Worm (Caenorhabditis elegans) whole organism, young adult: ENCODE results near the gene sru-4.

ENCODE experiments used
- B0261.1 ChIP-seq: sonication (generic microtip); optimal IDR thresholded peaks from 2 replicates; lab custom pipeline; 2016; ENCODE audit warnings: mild to moderate bottlenecking, missing genetic modification characterization, moderate library complexity, missing compliant biosample characterization
- C17E4.6 ChIP-seq: fragments of 200-800 bp; sonication (Bioruptor generic); IDR thresholded peaks from 2 replicates; pipeline ENCODE4 v1.3.6; 2022; ENCODE audit warnings: missing genetic modification reagents, missing genetic modification characterization, missing compliant biosample characterization
- F22D6.2 ChIP-seq: sonication (generic microtip); optimal IDR thresholded peaks from 2 replicates; lab custom pipeline; 2016; ENCODE audit warnings: mild to moderate bottlenecking, missing genetic modification characterization, missing compliant biosample characterization
- F23B12.7 ChIP-seq: sonication (generic microtip); optimal IDR thresholded peaks from 2 replicates; lab custom pipeline; 2017; ENCODE audit warnings: missing genetic modification characterization, mild to moderate bottlenecking, missing compliant biosample characterization, antibody characterized with exemption, moderate library complexity; ENCODE audit not compliant: insufficient read depth
- F39B2.1 ChIP-seq: fragments of 200-800 bp; sonication (Bioruptor generic); IDR thresholded peaks from 2 replicates; pipeline ENCODE4 v1.3.6; 2022; ENCODE audit warnings: missing genetic modification reagents, missing genetic modification characterization, missing compliant biosample characterization
- K11D2.4 ChIP-seq: fragments of 200-800 bp; sonication (Bioruptor generic); IDR thresholded peaks from 2 replicates; pipeline ENCODE4 v1.3.6; 2022; ENCODE audit warnings: missing genetic modification reagents, missing genetic modification characterization, missing compliant biosample characterization
- T26A5.8 ChIP-seq: sonication (generic microtip); optimal IDR thresholded peaks from 2 replicates; lab custom pipeline; 2016; ENCODE audit warnings: missing genetic modification characterization, missing compliant biosample characterization
- Y67H2A.10 ChIP-seq: fragments of 200-800 bp; sonication (Bioruptor generic); conservative IDR thresholded peaks from 2 replicates; pipeline ENCODE4 v1.3.6; 2022; ENCODE audit warnings: missing genetic modification reagents, missing genetic modification characterization, missing compliant biosample characterization
- Y79H2A.3 ChIP-seq: fragments of 200-800 bp; sonication (Bioruptor generic); conservative IDR thresholded peaks from 2 replicates; pipeline ENCODE4 v1.3.6; 2022; ENCODE audit warnings: missing genetic modification reagents, missing genetic modification characterization, missing compliant biosample characterization
- athp-1 ChIP-seq: sonication (generic microtip); optimal IDR thresholded peaks from 2 replicates; lab custom pipeline; 2017; ENCODE audit warnings: mild to moderate bottlenecking, missing genetic modification characterization, missing compliant biosample characterization
- attf-3 ChIP-seq: fragments of 200-800 bp; sonication (Bioruptor generic); conservative IDR thresholded peaks from 2 replicates; pipeline ENCODE4 v1.3.6; 2022; ENCODE audit warnings: missing genetic modification reagents, missing genetic modification characterization, missing compliant biosample characterization
- ccch-3 ChIP-seq: fragments of 200-800 bp; sonication (Bioruptor generic); optimal IDR thresholded peaks from 2 replicates; lab custom pipeline; 2018; ENCODE audit warnings: mild to moderate bottlenecking, missing genetic modification characterization, missing compliant biosample characterization
- die-1 ChIP-seq: sonication (generic microtip); optimal IDR thresholded peaks from 2 replicates; lab custom pipeline; 2016; ENCODE audit warnings: missing genotype, mild to moderate bottlenecking, missing genetic modification characterization, missing compliant biosample characterization
- dpff-1 ChIP-seq: sonication (generic microtip); optimal IDR thresholded peaks from 2 replicates; lab custom pipeline; 2017; ENCODE audit warnings: mild to moderate bottlenecking, missing genetic modification characterization, missing compliant biosample characterization
- efl-1 ChIP-seq: fragments of 150-350 bp; optimal IDR thresholded peaks from 2 replicates; lab custom pipeline; 2014; ENCODE audit warnings: missing biosample characterization, missing genetic modification reagents, missing genetic modification characterization
- egl-18 ChIP-seq: fragments of 200-800 bp; sonication (Bioruptor generic); IDR thresholded peaks from 2 replicates; pipeline ENCODE4 v1.3.6; 2022; ENCODE audit warnings: missing genetic modification reagents, missing genetic modification characterization, missing compliant biosample characterization
- egl-44 ChIP-seq: fragments of 200-800 bp; sonication (Bioruptor generic); IDR thresholded peaks from 2 replicates; pipeline ENCODE4 v1.3.6; 2022; ENCODE audit warnings: missing genetic modification reagents, missing genetic modification characterization, missing compliant biosample characterization
- hlh-26 ChIP-seq: fragments of 200-800 bp; sonication (Bioruptor generic); conservative IDR thresholded peaks from 2 replicates; pipeline ENCODE4 v1.3.6; 2022; ENCODE audit warnings: missing genetic modification reagents, missing genetic modification characterization, missing compliant biosample characterization
- let-607 ChIP-seq, 2 experiments: fragments of 200-800 bp in 1 of 2; sonication (Bioruptor generic) in 1 of 2; sonication (generic microtip) in 1 of 2; optimal IDR thresholded peaks; 2 replicates each; lab custom pipeline; 2016 to 2018; ENCODE audit warnings: mild to moderate bottlenecking in 2 of 2, missing compliant biosample characterization in 2 of 2, missing genetic modification characterization in 2 of 2, moderate library complexity in 2 of 2, missing genotype in 1 of 2
- lin-26 ChIP-seq: fragments of 200-800 bp; sonication (Bioruptor generic); IDR thresholded peaks from 2 replicates; pipeline ENCODE4 v1.3.6; 2022; ENCODE audit warnings: missing genetic modification reagents, missing genetic modification characterization, missing compliant biosample characterization
- lin-40 ChIP-seq: sonication (generic microtip); optimal IDR thresholded peaks from 2 replicates; lab custom pipeline; 2016; ENCODE audit warnings: missing genetic modification characterization, mild to moderate bottlenecking, missing compliant biosample characterization, missing genotype, missing genetic modification reagents
- lsl-1 ChIP-seq: fragments of 200-800 bp; sonication (Bioruptor generic); optimal IDR thresholded peaks from 2 replicates; lab custom pipeline; 2018; ENCODE audit warnings: mild to moderate bottlenecking, missing genetic modification characterization, moderate library complexity, missing compliant biosample characterization
- madf-8 ChIP-seq: fragments of 200-800 bp; sonication (Bioruptor generic); conservative IDR thresholded peaks from 2 replicates; pipeline ENCODE4 v1.3.6; 2022; ENCODE audit warnings: missing genetic modification reagents, missing genetic modification characterization, missing compliant biosample characterization
- mcd-1 ChIP-seq: fragments of 200-800 bp; sonication (Bioruptor generic); IDR thresholded peaks from 2 replicates; pipeline ENCODE4 v1.3.6; 2022; ENCODE audit warnings: missing genetic modification reagents, missing genetic modification characterization, missing compliant biosample characterization
- mel-28 ChIP-seq: sonication (generic microtip); optimal IDR thresholded peaks from 2 replicates; lab custom pipeline; 2016; ENCODE audit warnings: borderline replicate concordance, mild to moderate bottlenecking, missing genetic modification characterization, missing compliant biosample characterization
- nfya-2 ChIP-seq: fragments of 200-800 bp; sonication (Bioruptor generic); IDR thresholded peaks from 2 replicates; pipeline ENCODE4 v1.3.6; 2022; ENCODE audit warnings: missing genetic modification reagents, missing genetic modification characterization, missing compliant biosample characterization
- nfyb-1 ChIP-seq: fragments of 200-800 bp; sonication (Bioruptor generic); IDR thresholded peaks from 2 replicates; pipeline ENCODE4 v1.3.6; 2022; ENCODE audit warnings: missing genetic modification reagents, missing genetic modification characterization, missing compliant biosample characterization
- nhr-179 ChIP-seq: sonication (generic microtip); optimal IDR thresholded peaks from 2 replicates; lab custom pipeline; 2016; ENCODE audit warnings: mild to moderate bottlenecking, missing genetic modification characterization, missing compliant biosample characterization
- pha-4 ChIP-seq: fragments of 150-350 bp; sonication (generic microtip); optimal IDR thresholded peaks from 2 replicates; lab custom pipeline; 2014; ENCODE audit warnings: missing biosample characterization, missing genetic modification reagents, missing genetic modification characterization
- rec-8 ChIP-seq, 2 experiments: sonication (generic microtip); optimal IDR thresholded peaks; 2 replicates each; lab custom pipeline; 2016; ENCODE audit warnings: mild to moderate bottlenecking in 2 of 2, missing genetic modification characterization in 2 of 2, missing genetic modification reagents in 2 of 2, missing genotype in 2 of 2, missing biosample characterization in 1 of 2, missing compliant biosample characterization in 1 of 2, moderate library complexity in 1 of 2
- sea-2 ChIP-seq: fragments of 200-800 bp; sonication (Bioruptor generic); IDR thresholded peaks from 2 replicates; pipeline ENCODE4 v1.3.6; 2022; ENCODE audit warnings: missing genetic modification characterization, missing compliant biosample characterization
- sptf-2 ChIP-seq: fragments of 200-800 bp; sonication (Bioruptor generic); optimal IDR thresholded peaks from 2 replicates; lab custom pipeline; 2018; ENCODE audit warnings: mild to moderate bottlenecking, missing genetic modification characterization, missing compliant biosample characterization
- tbp1 ChIP-seq: fragments of 200-800 bp; sonication (Bioruptor generic); optimal IDR thresholded peaks from 2 replicates; lab custom pipeline; 2018; ENCODE audit warnings: mild to moderate bottlenecking, missing genetic modification characterization, missing compliant biosample characterization
- unc-130 ChIP-seq: sonication (generic microtip); optimal IDR thresholded peaks from 2 replicates; lab custom pipeline; 2016; ENCODE audit warnings: missing genetic modification reagents, missing genetic modification characterization, missing compliant biosample characterization
- zfh-2 ChIP-seq: fragments of 200-800 bp; sonication (Bioruptor generic); conservative IDR thresholded peaks from 2 replicates; pipeline ENCODE4 v1.3.6; 2022; ENCODE audit warnings: missing genetic modification reagents, missing genetic modification characterization, missing compliant biosample characterization
- ztf-18 ChIP-seq: sonication (generic microtip); optimal IDR thresholded peaks from 2 replicates; lab custom pipeline; 2016; ENCODE audit warnings: missing genotype, mild to moderate bottlenecking, missing genetic modification characterization, missing compliant biosample characterization
- ztf-25 ChIP-seq: fragments of 200-800 bp; sonication (Bioruptor generic); IDR thresholded peaks from 2 replicates; pipeline ENCODE4 v1.3.6; 2022; ENCODE audit warnings: missing genetic modification reagents, missing genetic modification characterization, missing compliant biosample characterization
- ztf-26 ChIP-seq: sonication (generic microtip); optimal IDR thresholded peaks from 2 replicates; lab custom pipeline; 2017; ENCODE audit warnings: missing genetic modification characterization, missing compliant biosample characterization

The sru-4 gene

DNA sequence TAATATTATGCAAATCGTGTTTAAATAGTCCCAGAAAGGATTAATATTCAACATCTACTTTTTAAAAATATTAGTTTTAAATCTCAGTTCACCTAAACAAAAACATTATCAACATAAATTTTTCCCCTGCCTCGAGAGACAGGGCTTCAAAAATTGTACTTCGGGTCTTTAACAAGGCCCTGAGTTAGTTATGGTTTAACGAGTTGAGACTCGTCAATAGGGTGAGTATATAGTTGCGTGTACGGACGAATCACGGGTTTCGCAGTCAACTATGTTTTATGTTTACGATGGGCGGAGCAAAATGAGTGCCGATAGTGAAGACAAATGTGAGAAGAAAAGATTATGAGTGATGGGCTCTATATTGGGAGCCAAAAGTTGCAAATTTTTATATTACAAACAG is 13.5 kb downstream of the sru-4 start (continued):
- TF ChIP-seq pha-4 (no peak), die-1 (tag; lab: Kevin White, UChicago) (no peak), Y67H2A.10 (GFP tag; lab: Robert Waterston, UW) (no peak), tbp1 (GFP tag; lab: Kevin White, UChicago) (peak; percentile 47), dpff-1 (tag; lab: Kevin White, UChicago) (no peak), nfyb-1 (GFP tag; lab: Robert Waterston, UW) (no peak; the same call in 1 of the 2 replicates), Y79H2A.3 (no peak), F22D6.2 (no peak), sea-2 (GFP tag; lab: Robert Waterston, UW) (no peak), hlh-26 (GFP tag; lab: Robert Waterston, UW) (no peak), T26A5.8 (tag; lab: Kevin White, UChicago) (no peak), zfh-2 (GFP tag; lab: Robert Waterston, UW) (no peak), unc-130 (GFP tag; lab: Kevin White, UChicago) (no peak), lin-26 (no peak), F39B2.1 (no peak), F23B12.7 (tag; lab: Kevin White, UChicago) (peak; percentile 3), K11D2.4 (GFP tag; lab: Robert Waterston, UW) (no peak), nfya-2 (GFP tag; lab: Robert Waterston, UW) (no peak), C17E4.6 (no peak), ccch-3 (GFP tag; lab: Kevin White, UChicago) (no peak), sptf-2 (GFP tag; lab: Kevin White, UChicago) (no peak), mcd-1 (GFP tag; lab: Robert Waterston, UW) (no peak), athp-1 (no peak), ztf-26 (no peak), ztf-18 (no peak), egl-18 (GFP tag; lab: Robert Waterston, UW) (no peak), efl-1 (GFP tag; lab: Kevin White, UChicago) (no peak), egl-44 (GFP tag; lab: Robert Waterston, UW) (no peak), B0261.1 (tag; lab: Kevin White, UChicago) (no peak)

DNA sequence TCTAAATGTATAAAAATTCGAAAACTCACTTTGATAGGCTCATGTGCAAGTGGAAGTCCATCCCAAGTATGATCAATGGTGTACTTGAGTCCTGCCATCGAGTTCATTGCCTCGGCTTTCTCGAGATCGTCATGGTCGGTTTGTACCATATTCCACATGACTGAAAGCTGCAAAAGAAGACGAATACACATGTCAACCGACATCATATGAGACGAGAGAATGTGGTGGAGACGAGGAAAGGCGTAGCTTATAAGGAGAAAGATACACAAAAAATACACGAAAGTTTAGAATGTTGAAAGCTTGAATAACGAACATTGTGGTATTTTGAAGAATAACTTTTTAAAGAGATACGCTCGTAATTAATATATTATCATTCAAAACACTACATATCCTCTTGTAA is 14.6 kb downstream of the sru-4 start, which contains the start of gene C33A12.3:
C33A12.3 (minus strand) TSS at position 167 of the 400 bp plus-strand sequence.
- TF ChIP-seq attf-3 (GFP tag; lab: Robert Waterston, UW) = no peak
- no peak for TF ChIP-seq let-607 (tag; optimal IDR thresholded peaks at IDR 0.05; lab: Kevin White, UChicago)
- no peak for TF ChIP-seq nhr-179 (tag; lab: Kevin White, UChicago)
- TF ChIP-seq lin-40 (tag; lab: Kevin White, UChicago) = no peak
- no peak for TF ChIP-seq ztf-25 (GFP tag; lab: Robert Waterston, UW)
- TF ChIP-seq mcd-1 (GFP tag; lab: Robert Waterston, UW) = no peak
- no peak for TF ChIP-seq mel-28 (tag; lab: Kevin White, UChicago)
- no peak for TF ChIP-seq tbp1 (GFP tag; lab: Kevin White, UChicago)
- TF ChIP-seq lsl-1 (GFP tag; lab: Kevin White, UChicago) = no peak
- no peak for TF ChIP-seq rec-8 (tag; optimal IDR thresholded peaks at IDR 0.05; lab: Kevin White, UChicago)
- TF ChIP-seq madf-8 = no peak
